Worm (Caenorhabditis elegans) whole organism, L3 larva: ENCODE data around the gene R03G8.6.

Experiments
- R02D3.7 ChIP-seq: fragments of 150-350 bp; optimal IDR thresholded peaks from 2 replicates; lab custom pipeline; 2014; ENCODE audit warnings: missing biosample characterization, missing genetic modification characterization
- ZK546.5 ChIP-seq: sonication (generic microtip); optimal IDR thresholded peaks from 2 replicates; lab custom pipeline; 2017; ENCODE audit warnings: missing biosample characterization, missing genetic modification characterization
- ceh-16 ChIP-seq: sonication (generic microtip); optimal IDR thresholded peaks from 2 replicates; lab custom pipeline; 2017; ENCODE audit warnings: missing biosample characterization, missing genetic modification characterization
- daf-12 ChIP-seq: fragments of 150-350 bp; optimal IDR thresholded peaks from 2 replicates; lab custom pipeline; 2014; ENCODE audit warnings: missing biosample characterization, missing genetic modification reagents, missing genetic modification characterization
- egl-27 ChIP-seq: sonication (generic microtip); optimal IDR thresholded peaks from 4 replicates; lab custom pipeline; 2017; ENCODE audit warnings: missing biosample characterization, missing genetic modification reagents, missing genetic modification characterization
- egl-5 ChIP-seq: fragments of 150-350 bp; optimal IDR thresholded peaks from 2 replicates; lab custom pipeline; 2017; ENCODE audit warnings: missing biosample characterization, missing genetic modification reagents, missing genetic modification characterization, inconsistent platforms
- elt-1 ChIP-seq: fragments of 150-350 bp; optimal IDR thresholded peaks from 2 replicates; lab custom pipeline; 2014; ENCODE audit warnings: missing biosample characterization, missing genetic modification characterization
- elt-2 ChIP-seq: sonication (generic microtip); optimal IDR thresholded peaks from 2 replicates; lab custom pipeline; 2016; ENCODE audit warnings: missing genetic modification reagents, mild to moderate bottlenecking, missing genetic modification characterization, missing compliant biosample characterization
- fkh-10 ChIP-seq: sonication (generic microtip); optimal IDR thresholded peaks from 2 replicates; lab custom pipeline; 2017; ENCODE audit warnings: missing biosample characterization, missing genetic modification reagents, missing genetic modification characterization
- fos-1 ChIP-seq: fragments of 150-350 bp; optimal IDR thresholded peaks from 2 replicates; lab custom pipeline; 2014; ENCODE audit warnings: missing biosample characterization, missing genetic modification characterization
- hmg-11 ChIP-seq: sonication (generic microtip); optimal IDR thresholded peaks from 2 replicates; lab custom pipeline; 2016; ENCODE audit warnings: missing genetic modification characterization, missing compliant biosample characterization
- jun-1 ChIP-seq: fragments of 150-350 bp; optimal IDR thresholded peaks from 2 replicates; lab custom pipeline; 2014; ENCODE audit warnings: missing biosample characterization, missing genetic modification reagents, missing genetic modification characterization
- lin-15B ChIP-seq: fragments of 150-350 bp; optimal IDR thresholded peaks from 2 replicates; lab custom pipeline; 2014; ENCODE audit warnings: missing biosample characterization, missing genetic modification characterization
- lin-39 ChIP-seq: fragments of 150-350 bp; optimal IDR thresholded peaks from 2 replicates; lab custom pipeline; 2018; ENCODE audit warnings: missing biosample characterization, missing genetic modification reagents, missing genetic modification characterization
- lsy-12 ChIP-seq: sonication (generic microtip); optimal IDR thresholded peaks from 2 replicates; lab custom pipeline; 2016; ENCODE audit warnings: mild to moderate bottlenecking, missing genetic modification characterization, missing compliant biosample characterization
- mdl-1 ChIP-seq: fragments of 150-350 bp; optimal IDR thresholded peaks from 2 replicates; lab custom pipeline; 2014; ENCODE audit warnings: missing biosample characterization, missing genetic modification characterization
- mml-1 ChIP-seq: fragments of 150-350 bp; sonication (generic microtip); optimal IDR thresholded peaks from 3 replicates; lab custom pipeline; 2014; ENCODE audit warnings: missing biosample characterization, missing genetic modification characterization
- nfya-1 ChIP-seq: sonication (generic microtip); optimal IDR thresholded peaks from 2 replicates; lab custom pipeline; 2017; ENCODE audit warnings: missing genetic modification characterization, mild to moderate bottlenecking, missing compliant biosample characterization, antibody characterized with exemption, moderate library complexity; ENCODE audit not compliant: insufficient read depth
- nhr-12 ChIP-seq: fragments of 150-350 bp; optimal IDR thresholded peaks from 2 replicates; lab custom pipeline; 2014; ENCODE audit warnings: missing biosample characterization, missing genetic modification characterization
- nhr-23 ChIP-seq: fragments of 150-350 bp; optimal IDR thresholded peaks from 2 replicates; lab custom pipeline; 2014; ENCODE audit warnings: missing biosample characterization, missing genetic modification reagents, missing genetic modification characterization
- nhr-237 ChIP-seq: fragments of 150-350 bp; optimal IDR thresholded peaks from 2 replicates; lab custom pipeline; 2014; ENCODE audit warnings: missing biosample characterization, missing genetic modification characterization
- nhr-25 ChIP-seq: sonication (generic microtip); optimal IDR thresholded peaks from 2 replicates; lab custom pipeline; 2017; ENCODE audit warnings: missing biosample characterization, missing genetic modification characterization
- nhr-43 ChIP-seq: sonication (generic microtip); optimal IDR thresholded peaks from 2 replicates; lab custom pipeline; 2016; ENCODE audit warnings: mild to moderate bottlenecking, missing genetic modification characterization, missing compliant biosample characterization; ENCODE audit not compliant: poor library complexity, severe bottlenecking
- nhr-67 ChIP-seq: fragments of 150-350 bp; optimal IDR thresholded peaks from 2 replicates; lab custom pipeline; 2014; ENCODE audit warnings: missing biosample characterization, missing genetic modification characterization
- nhr-76 ChIP-seq: fragments of 150-350 bp; sonication (generic microtip); optimal IDR thresholded peaks from 5 replicates; lab custom pipeline; 2014; ENCODE audit warnings: missing biosample characterization, missing genetic modification characterization
- nhr-77 ChIP-seq: fragments of 150-350 bp; optimal IDR thresholded peaks from 2 replicates; lab custom pipeline; 2014; ENCODE audit warnings: missing biosample characterization, missing genetic modification characterization
- pha-4 ChIP-seq: fragments of 150-350 bp; optimal IDR thresholded peaks from 2 replicates; lab custom pipeline; 2014; ENCODE audit warnings: missing biosample characterization, missing genetic modification reagents, missing genetic modification characterization
- pqm-1 ChIP-seq: fragments of 150-350 bp; optimal IDR thresholded peaks from 2 replicates; lab custom pipeline; 2017; ENCODE audit warnings: missing biosample characterization, missing genetic modification characterization, inconsistent platforms
- sea-2 ChIP-seq: fragments of 150-350 bp; sonication (generic microtip); optimal IDR thresholded peaks from 4 replicates; lab custom pipeline; 2014; ENCODE audit warnings: missing biosample characterization, missing genetic modification reagents, missing genetic modification characterization
- skn-1 ChIP-seq: fragments of 150-350 bp; optimal IDR thresholded peaks from 2 replicates; lab custom pipeline; 2014; ENCODE audit warnings: missing biosample characterization, missing genetic modification characterization
- unc-39 ChIP-seq: sonication (generic microtip); optimal IDR thresholded peaks from 4 replicates; lab custom pipeline; 2017; ENCODE audit warnings: missing biosample characterization, missing genetic modification characterization
- zag-1 ChIP-seq: fragments of 150-350 bp; optimal IDR thresholded peaks from 2 replicates; lab custom pipeline; 2014; ENCODE audit warnings: missing biosample characterization, missing genetic modification characterization
- ztf-11 ChIP-seq: fragments of 150-350 bp; optimal IDR thresholded peaks from 2 replicates; lab custom pipeline; 2014; ENCODE audit warnings: missing biosample characterization, missing genetic modification characterization
- ztf-4 ChIP-seq: fragments of 150-350 bp; optimal IDR thresholded peaks from 2 replicates; lab custom pipeline; 2014; ENCODE audit warnings: missing biosample characterization, missing genetic modification characterization

Gene R03G8.6

DNA sequence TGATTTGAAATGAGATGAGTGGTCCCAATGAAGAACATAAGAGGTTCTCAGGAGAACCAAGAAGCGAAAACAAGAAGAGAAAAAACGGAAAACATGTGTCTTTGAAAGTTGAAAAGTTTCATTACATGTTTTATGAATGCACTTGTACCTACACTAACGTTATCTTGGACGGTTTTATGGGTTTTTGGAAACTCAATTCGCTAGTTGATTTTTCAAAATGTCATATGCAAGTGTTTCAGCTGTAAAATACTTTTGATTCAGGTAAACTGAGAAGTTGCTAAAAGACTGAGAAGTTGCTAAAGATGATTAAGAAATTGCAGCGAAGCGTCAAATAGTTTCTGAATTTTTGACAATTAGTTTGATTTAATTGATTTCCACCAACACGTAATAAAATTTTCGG, 29.2 kb downstream of the R03G8.6 start, which contains the start of gene cpx-2:
Gene cpx-2 (minus strand): TSS at position 101 of the 400 bp plus-strand sequence.
- TF ChIP-seq nfya-1 (tag; lab: Kevin White, UChicago): no peak
- TF ChIP-seq fos-1 (tag; lab: Kevin White, UChicago): no peak
- TF ChIP-seq pha-4 (tag; lab: Kevin White, UChicago): no peak
- TF ChIP-seq lin-15B (tag; lab: Kevin White, UChicago): no peak
- no peak for TF ChIP-seq egl-27
- TF ChIP-seq elt-2 (tag; lab: Kevin White, UChicago): no peak
- no peak for TF ChIP-seq egl-5 (tag; lab: Kevin White, UChicago)
- TF ChIP-seq mml-1 (tag; lab: Kevin White, UChicago): no peak
- no peak for TF ChIP-seq nhr-25 (tag; lab: Kevin White, UChicago)
- no peak for TF ChIP-seq R02D3.7 (tag; lab: Kevin White, UChicago)
- no peak for TF ChIP-seq zag-1 (tag; lab: Kevin White, UChicago)
- TF ChIP-seq ceh-16: no peak
- no peak for TF ChIP-seq daf-12 (tag; lab: Kevin White, UChicago)

DNA sequence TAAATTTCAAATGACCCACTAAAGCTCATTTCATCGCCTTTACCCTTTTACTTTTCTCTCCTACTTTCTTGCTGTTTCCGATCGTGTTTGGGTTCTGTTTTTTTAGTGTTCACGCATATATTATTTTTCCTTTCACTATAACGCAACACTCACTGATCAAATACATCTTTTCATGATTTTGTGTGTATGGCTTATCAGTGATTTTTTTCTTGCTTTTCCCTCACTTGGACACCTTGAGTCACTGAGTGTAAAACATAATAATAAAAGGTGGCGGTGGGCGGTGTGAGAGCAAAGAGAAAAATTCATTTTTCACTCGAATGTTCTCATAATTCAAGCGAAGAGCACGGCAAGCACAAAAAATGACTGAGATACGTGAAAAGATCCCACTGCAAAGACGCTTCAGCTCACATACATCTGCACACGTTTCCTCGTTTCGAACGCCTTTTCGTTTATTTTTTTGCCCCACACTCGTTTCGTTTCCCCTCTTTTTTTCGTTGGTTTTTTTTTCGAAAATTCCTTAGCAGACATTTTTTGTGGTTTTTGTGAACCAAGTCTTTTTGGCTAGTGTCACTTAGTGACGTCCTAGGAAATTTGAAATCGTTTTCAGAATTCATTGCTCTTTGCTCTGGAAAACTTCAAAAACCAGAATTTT, 37.2 kb downstream of the R03G8.6 start, which contains the start of gene K03A11.5:
Gene K03A11.5 (plus strand): TSS at position 602 of the 652 bp plus-strand sequence.
- TF ChIP-seq ztf-11 (tag; lab: Kevin White, UChicago) (no peak), elt-2 (tag; lab: Kevin White, UChicago) (peak; percentile 39), egl-5 (tag; lab: Kevin White, UChicago) (peak; percentile 25)

DNA sequence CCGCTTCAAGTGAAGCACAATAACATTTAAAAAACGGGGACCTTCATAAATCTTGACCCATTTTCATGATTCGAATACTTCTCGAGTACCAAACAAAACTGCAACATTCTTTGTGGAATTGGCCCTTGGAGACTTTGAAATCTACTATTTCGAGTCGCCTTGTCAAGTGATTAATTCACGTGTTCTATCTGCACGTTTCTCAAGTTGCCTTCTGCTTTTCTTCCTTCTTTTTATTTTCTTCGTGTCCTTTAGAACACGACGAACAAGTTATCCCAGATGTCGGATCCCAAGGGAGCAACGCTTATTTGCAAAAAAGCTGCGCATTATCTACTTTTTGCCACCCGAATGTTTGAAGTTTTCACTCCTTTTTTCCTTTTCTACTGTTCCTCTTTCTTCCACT, 38.9 kb downstream of the R03G8.6 start:
- no peak for TF ChIP-seq nhr-67 (tag; lab: Kevin White, UChicago)
- TF ChIP-seq egl-27: no peak
- TF ChIP-seq ztf-11 (tag; lab: Kevin White, UChicago): no peak
- no peak for TF ChIP-seq nhr-237 (tag; lab: Kevin White, UChicago)
- no peak for TF ChIP-seq pqm-1 (tag; lab: Kevin White, UChicago)
- no peak for TF ChIP-seq ZK546.5 (tag; lab: Kevin White, UChicago)
- TF ChIP-seq elt-1 (tag; lab: Kevin White, UChicago): no peak
- TF ChIP-seq ztf-4 (tag; lab: Kevin White, UChicago): no peak
- no peak for TF ChIP-seq jun-1 (tag; lab: Kevin White, UChicago)

DNA sequence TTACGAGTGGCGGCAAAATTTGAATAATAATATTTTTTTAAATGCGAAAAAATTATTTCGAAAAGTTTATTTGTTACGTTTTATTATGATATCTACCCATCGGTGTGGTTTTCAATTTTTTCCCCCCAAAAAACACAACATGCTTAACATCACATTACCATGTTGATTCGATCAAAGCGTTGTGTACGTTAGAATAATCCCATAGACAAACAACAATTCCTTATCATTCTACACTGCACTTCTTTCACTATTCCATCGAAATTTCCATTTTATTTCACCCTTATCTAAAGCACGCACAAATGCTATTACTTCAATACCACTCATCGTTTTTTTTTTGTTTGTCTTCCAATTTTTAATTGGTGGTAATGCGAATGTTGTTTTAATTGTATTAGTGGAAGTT, 40.3 kb downstream of the R03G8.6 start:
- no peak for TF ChIP-seq nhr-237 (tag; lab: Kevin White, UChicago)
- TF ChIP-seq nhr-23 (tag; lab: Kevin White, UChicago): no peak
- no peak for TF ChIP-seq nfya-1 (tag; lab: Kevin White, UChicago)
- TF ChIP-seq nhr-25 (tag; lab: Kevin White, UChicago): no peak
- peak; percentile 51 for TF ChIP-seq pqm-1 (tag; lab: Kevin White, UChicago)
- no peak for TF ChIP-seq fkh-10 (GFP tag; lab: Kevin White, UChicago)
- peak; percentile 6 for TF ChIP-seq jun-1 (tag; lab: Kevin White, UChicago)
- TF ChIP-seq lsy-12 (tag; lab: Kevin White, UChicago): no peak
- TF ChIP-seq unc-39 (tag; lab: Kevin White, UChicago): no peak
- no peak for TF ChIP-seq nhr-77 (tag; lab: Kevin White, UChicago)
- no peak for TF ChIP-seq fos-1 (tag; lab: Kevin White, UChicago)
- no peak for TF ChIP-seq zag-1 (tag; lab: Kevin White, UChicago)
- TF ChIP-seq skn-1 (tag; lab: Kevin White, UChicago): peak; percentile 11
- no peak for TF ChIP-seq nhr-12
- TF ChIP-seq sea-2 (GFP tag; lab: Kevin White, UChicago): no peak
- TF ChIP-seq nhr-76 (tag; lab: Kevin White, UChicago): no peak
- TF ChIP-seq pha-4 (tag; lab: Kevin White, UChicago): peak; percentile 78
- no peak for TF ChIP-seq nhr-67 (tag; lab: Kevin White, UChicago)
- no peak for TF ChIP-seq hmg-11 (tag; lab: Kevin White, UChicago)
- TF ChIP-seq R02D3.7 (tag; lab: Kevin White, UChicago): no peak
- TF ChIP-seq ZK546.5 (tag; lab: Kevin White, UChicago): no peak
- no peak for TF ChIP-seq daf-12 (tag; lab: Kevin White, UChicago)
- no peak for TF ChIP-seq nhr-43
- TF ChIP-seq mdl-1: no peak
- no peak for TF ChIP-seq lin-39 (tag; lab: Kevin White, UChicago)
- peak; percentile 88 for TF ChIP-seq elt-2 (tag; lab: Kevin White, UChicago)
- no peak for TF ChIP-seq ztf-11 (tag; lab: Kevin White, UChicago)
- TF ChIP-seq ceh-16: no peak
